2 fruit fly cellular contexts compared by ENCODE assay signal in genomic region chr3L:10861657-10862543, dm6.
TF ChIP-seq lines count a peak whose summit lies in the region.

No protein-coding gene starts in this region.

- no peak for TF ChIP-seq CTCF in whole organism, embryonic (GFP tag; optimal IDR thresholded peaks at IDR 0.05; lab: Kevin White, UChicago)

TF ChIP-seq in whole organism, embryonic, 481 proteins besides CTCF, POLR2A, EP300 and RAD21 (continues in another document):
- TF ChIP-seq CG32772 (GFP tag; IDR thresholded peaks at IDR 0.05; lab: Robert Waterston, UW), result 0 out of 2 replicates have a peak, but pooled peaks have one; percentile 28
- peak; percentile 19 for TF ChIP-seq CG12155 (GFP tag; optimal IDR thresholded peaks at IDR 0.05; lab: Kevin White, UChicago)
- peak; percentile 59 for TF ChIP-seq kni (GFP tag; optimal IDR thresholded peaks at IDR 0.05; lab: Kevin White, UChicago)
- peak; percentile 10 for TF ChIP-seq Kr (GFP tag; optimal IDR thresholded peaks at IDR 0.05; lab: Kevin White, UChicago)
- peak; percentile 48; the same call in 1 of the 3 replicates for TF ChIP-seq ci (GFP tag; IDR thresholded peaks at IDR 0.05; lab: Robert Waterston, UW)
- peak; percentile 10 for TF ChIP-seq gem (tag; optimal IDR thresholded peaks at IDR 0.05; lab: Kevin White, UChicago)
- TF ChIP-seq disco-r (GFP tag; optimal IDR thresholded peaks at IDR 0.05; lab: Kevin White, UChicago), result peak; percentile 1
- peak; percentile 50; the same call in 2 of the 3 replicates for TF ChIP-seq CG2199 (GFP tag; IDR thresholded peaks at IDR 0.05; lab: Robert Waterston, UW)
- TF ChIP-seq dysf (GFP tag; IDR thresholded peaks at IDR 0.05; lab: Robert Waterston, UW), result 0 out of 3 replicates have a peak, but pooled peaks have one; percentile 24
- peak; percentile 77 for TF ChIP-seq seq (GFP tag; IDR thresholded peaks at IDR 0.05; lab: Robert Waterston, UW)
- no peak for TF ChIP-seq Doc3 (GFP tag; IDR thresholded peaks at IDR 0.05; lab: Robert Waterston, UW; ENCODE audit: partially characterized antibody)
- peak; percentile 23 to 47 for TF ChIP-seq Hr51 (GFP tag; optimal IDR thresholded peaks at IDR 0.05; lab: Kevin White, UChicago)
- no peak for TF ChIP-seq prd (optimal IDR thresholded peaks at IDR 0.05; lab: Kevin White, UChicago)
- 0 out of 3 replicates have a peak, but pooled peaks have one; percentile 18 for TF ChIP-seq prd (GFP tag; IDR thresholded peaks at IDR 0.05; lab: Robert Waterston, UW)
- TF ChIP-seq abd-A (tag; optimal IDR thresholded peaks at IDR 0.05; lab: Kevin White, UChicago), result peak; percentile 36
- peak; percentile 32; the same call in 1 of the 2 replicates for TF ChIP-seq E2f1 (GFP tag; IDR thresholded peaks at IDR 0.05; lab: Robert Waterston, UW)
- peak; percentile 26 for TF ChIP-seq CG7839 (tag; optimal IDR thresholded peaks at IDR 0.05; lab: Kevin White, UChicago)
- TF ChIP-seq CG6654 (GFP tag; optimal IDR thresholded peaks at IDR 0.05; lab: Kevin White, UChicago), result no peak
- no peak for TF ChIP-seq CG12104 (GFP tag; optimal IDR thresholded peaks at IDR 0.05; lab: Kevin White, UChicago)
- 0 out of 3 replicates have a peak, but pooled peaks have one; percentile 22 for TF ChIP-seq vnd (GFP tag; IDR thresholded peaks at IDR 0.05; lab: Robert Waterston, UW; ENCODE audit: partially characterized antibody)
- TF ChIP-seq sqz (GFP tag; optimal IDR thresholded peaks at IDR 0.05; lab: Kevin White, UChicago), result peak; percentile 30
- TF ChIP-seq CG17359 (tag; optimal IDR thresholded peaks at IDR 0.05; lab: Kevin White, UChicago), result no peak
- TF ChIP-seq Xrp1 (GFP tag; IDR thresholded peaks at IDR 0.05; lab: Robert Waterston, UW), result peak; percentile 19; the same call in 1 of the 2 replicates
- TF ChIP-seq tup (GFP tag; optimal IDR thresholded peaks at IDR 0.05; lab: Kevin White, UChicago), result peak; percentile 4
- TF ChIP-seq CG15514 (GFP tag; optimal IDR thresholded peaks at IDR 0.05; lab: Kevin White, UChicago), result peak; percentile 10
- TF ChIP-seq BtbVII (GFP tag; optimal IDR thresholded peaks at IDR 0.05; lab: Kevin White, UChicago), result peak; percentile 32
- peak; percentile 36 for TF ChIP-seq CG15269 (tag; optimal IDR thresholded peaks at IDR 0.05; lab: Kevin White, UChicago)
- no peak for TF ChIP-seq Gsc (GFP tag; IDR thresholded peaks at IDR 0.05; lab: Robert Waterston, UW)
- peak; percentile 17; the same call in 2 of the 3 replicates for TF ChIP-seq tgo (GFP tag; IDR thresholded peaks at IDR 0.05; lab: Robert Waterston, UW)
- TF ChIP-seq CG11696 (GFP tag; IDR thresholded peaks at IDR 0.05; lab: Robert Waterston, UW), result peak; percentile 93
- no peak for TF ChIP-seq CG2889 (GFP tag; IDR thresholded peaks at IDR 0.05; lab: Robert Waterston, UW)
- peak; percentile 20; the same call in 1 of the 2 replicates for TF ChIP-seq lmd (GFP tag; IDR thresholded peaks at IDR 0.05; lab: Robert Waterston, UW)
- TF ChIP-seq Dbx (GFP tag; IDR thresholded peaks at IDR 0.05; lab: Robert Waterston, UW), result peak; percentile 31; the same call in 2 of the 3 replicates
- peak; percentile 19; the same call in 1 of the 2 replicates for TF ChIP-seq CG3847 (GFP tag; IDR thresholded peaks at IDR 0.05; lab: Robert Waterston, UW)
- peak; percentile 29; the same call in 1 of the 2 replicates for TF ChIP-seq Awh (GFP tag; IDR thresholded peaks at IDR 0.05; lab: Robert Waterston, UW)
- no peak for TF ChIP-seq lov (optimal IDR thresholded peaks at IDR 0.05; lab: Kevin White, UChicago)
- TF ChIP-seq lov (GFP tag; IDR thresholded peaks at IDR 0.05; lab: Robert Waterston, UW), result peak; percentile 75; the same call in 1 of the 3 replicates
- no peak for TF ChIP-seq CG15479 (GFP tag; optimal IDR thresholded peaks at IDR 0.05; lab: Kevin White, UChicago)
- TF ChIP-seq gsb-n (tag; optimal IDR thresholded peaks at IDR 0.05; lab: Kevin White, UChicago), result peak; percentile 83
- peak; percentile 2 for TF ChIP-seq ind (GFP tag; optimal IDR thresholded peaks at IDR 0.05; lab: Kevin White, UChicago)
- no peak for TF ChIP-seq CG3838 (GFP tag; optimal IDR thresholded peaks at IDR 0.05; lab: Kevin White, UChicago)
- TF ChIP-seq CG16779 (GFP tag; IDR thresholded peaks at IDR 0.05; lab: Robert Waterston, UW), result no peak

TF ChIP-seq in whole organism, wandering third instar larva, 38 proteins besides CTCF, POLR2A, EP300 and RAD21:
- no peak for TF ChIP-seq OdsH (GFP tag; optimal IDR thresholded peaks at IDR 0.05; lab: Kevin White, UChicago)
- no peak for TF ChIP-seq Mio (GFP tag; optimal IDR thresholded peaks at IDR 0.05; lab: Kevin White, UChicago)
- no peak for TF ChIP-seq GATAd (GFP tag; optimal IDR thresholded peaks at IDR 0.05; lab: Kevin White, UChicago)
- peak; percentile 24 for TF ChIP-seq br (GFP tag; optimal IDR thresholded peaks at IDR 0.05; lab: Kevin White, UChicago)
- TF ChIP-seq tai (GFP tag; optimal IDR thresholded peaks at IDR 0.05; lab: Kevin White, UChicago), result no peak
- peak; percentile 15 for TF ChIP-seq ey (GFP tag; optimal IDR thresholded peaks at IDR 0.05; lab: Kevin White, UChicago)
- TF ChIP-seq lola (GFP tag; optimal IDR thresholded peaks at IDR 0.05; lab: Kevin White, UChicago), result no peak
TF ChIP-seq in whole organism, wandering third instar larva: peak in this region for 2.

Comparison
In these comparisons a context has a peak if more than half of its experiments do, and no peak if none do; other contexts are left out.
1. Of the 10 proteins assayed by ChIP-seq in both whole organism, embryonic and whole organism, wandering third instar larva: peak only in whole organism, embryonic: none; only in whole organism, wandering third instar larva: br; in both: none; in neither: 7; mixed calls (peak in some experiments, not most) for 2.